Worm (Caenorhabditis elegans) whole organism, L1 larva: ENCODE measurements around the gene T05C12.1.

Experiments
- C16A3.4 ChIP-seq: fragments of 150-350 bp; optimal IDR thresholded peaks from 2 replicates; lab custom pipeline; 2014; ENCODE audit warnings: missing biosample characterization, missing genetic modification characterization
- C34B4.2 ChIP-seq: sonication (generic microtip); optimal IDR thresholded peaks from 2 replicates; lab custom pipeline; 2017; ENCODE audit warnings: mild to moderate bottlenecking, missing genetic modification characterization, missing compliant biosample characterization
- F16B12.6 ChIP-seq: fragments of 150-350 bp; optimal IDR thresholded peaks from 2 replicates; lab custom pipeline; 2014; ENCODE audit warnings: missing biosample characterization, missing genetic modification characterization
- Y116A8C.19 ChIP-seq: sonication (generic microtip); optimal IDR thresholded peaks from 2 replicates; lab custom pipeline; 2016; ENCODE audit warnings: missing compliant biosample characterization, missing genetic modification characterization, borderline replicate concordance
- aha-1 ChIP-seq: fragments of 150-350 bp; optimal IDR thresholded peaks from 2 replicates; lab custom pipeline; 2014; ENCODE audit warnings: missing biosample characterization, missing genetic modification characterization
- alr-1 ChIP-seq: fragments of 200-800 bp; sonication (Bioruptor generic); optimal IDR thresholded peaks from 2 replicates; lab custom pipeline; 2018; ENCODE audit warnings: borderline replicate concordance, mild to moderate bottlenecking, missing genetic modification characterization, missing compliant biosample characterization
- ceh-63 ChIP-seq: fragments of 200-800 bp; sonication (Bioruptor generic); optimal IDR thresholded peaks from 2 replicates; lab custom pipeline; 2018; ENCODE audit warnings: mild to moderate bottlenecking, missing genetic modification characterization, missing compliant biosample characterization
- ceh-8 ChIP-seq: fragments of 200-800 bp; sonication (Bioruptor generic); optimal IDR thresholded peaks from 2 replicates; lab custom pipeline; 2018; ENCODE audit warnings: mild to moderate bottlenecking, missing genetic modification characterization, moderate library complexity, missing compliant biosample characterization
- ceh-82 ChIP-seq, 3 experiments: fragments of 150-350 bp in 1 of 3; sonication (generic microtip) in 2 of 3; optimal IDR thresholded peaks; 2 replicates each; lab custom pipeline; 2014 to 2017; ENCODE audit warnings: missing biosample characterization in 3 of 3, missing genetic modification characterization in 3 of 3
- ceh-90 ChIP-seq: sonication (generic microtip); optimal IDR thresholded peaks from 2 replicates; lab custom pipeline; 2016; ENCODE audit warnings: missing genetic modification characterization, missing compliant biosample characterization
- dsc-1 ChIP-seq: sonication (generic microtip); optimal IDR thresholded peaks from 2 replicates; lab custom pipeline; 2016; ENCODE audit warnings: mild to moderate bottlenecking, missing genetic modification characterization, missing compliant biosample characterization
- efl-3 ChIP-seq: fragments of 200-800 bp; sonication (Bioruptor generic); optimal IDR thresholded peaks from 2 replicates; lab custom pipeline; 2018; ENCODE audit warnings: mild to moderate bottlenecking, missing genetic modification characterization, missing compliant biosample characterization
- egl-13 ChIP-seq: sonication (generic microtip); optimal IDR thresholded peaks from 2 replicates; lab custom pipeline; 2016; ENCODE audit warnings: missing genotype, missing genetic modification reagents, missing genetic modification characterization, missing compliant biosample characterization
- egl-27 ChIP-seq, 2 experiments: fragments of 150-350 bp in 1 of 2; sonication (generic microtip); optimal IDR thresholded peaks; 3 replicates each; lab custom pipeline; 2017 to 2018; ENCODE audit warnings: missing biosample characterization in 2 of 2, missing genetic modification characterization in 2 of 2, missing genetic modification reagents in 2 of 2
- elt-2 ChIP-seq: sonication (generic microtip); optimal IDR thresholded peaks from 2 replicates; lab custom pipeline; 2016; ENCODE audit warnings: missing genetic modification characterization, mild to moderate bottlenecking, inconsistent platforms, missing compliant biosample characterization, missing genetic modification reagents
- fkh-10 ChIP-seq: sonication (generic microtip); optimal IDR thresholded peaks from 2 replicates; lab custom pipeline; 2017; ENCODE audit warnings: missing biosample characterization, missing genetic modification reagents, missing genetic modification characterization
- fkh-4 ChIP-seq: sonication (generic microtip); optimal IDR thresholded peaks from 2 replicates; lab custom pipeline; 2016; ENCODE audit warnings: missing compliant biosample characterization, missing genetic modification characterization, borderline replicate concordance
- fkh-8 ChIP-seq: sonication (generic microtip); optimal IDR thresholded peaks from 2 replicates; lab custom pipeline; 2016; ENCODE audit warnings: mild to moderate bottlenecking, missing genetic modification characterization, missing compliant biosample characterization
- grh-1 ChIP-seq: fragments of 200-800 bp; sonication (Bioruptor generic); IDR thresholded peaks from 2 replicates; pipeline ENCODE4 v1.3.6; 2022; ENCODE audit warnings: missing genetic modification reagents, missing genetic modification characterization, missing compliant biosample characterization
- hlh-17 ChIP-seq: fragments of 200-800 bp; sonication (Bioruptor generic); optimal IDR thresholded peaks from 2 replicates; lab custom pipeline; 2018; ENCODE audit warnings: missing genetic modification characterization, mild to moderate bottlenecking, missing compliant biosample characterization, moderate library complexity, borderline replicate concordance
- lin-13 ChIP-seq: fragments of 150-350 bp; optimal IDR thresholded peaks from 2 replicates; lab custom pipeline; 2014; ENCODE audit warnings: missing biosample characterization, missing genetic modification reagents, missing genetic modification characterization
- lin-14 ChIP-seq: fragments of 200-800 bp; sonication (Bioruptor generic); optimal IDR thresholded peaks from 2 replicates; lab custom pipeline; 2018; ENCODE audit warnings: mild to moderate bottlenecking, missing genetic modification characterization, moderate library complexity, missing compliant biosample characterization
- lin-35 ChIP-seq, 2 experiments: fragments of 150-350 bp; optimal IDR thresholded peaks; 2 replicates each; lab custom pipeline; 2014; ENCODE audit warnings: missing biosample characterization in 2 of 2, missing genetic modification characterization in 2 of 2, missing genetic modification reagents in 2 of 2
- lsy-2 ChIP-seq, 2 experiments: fragments of 150-350 bp; optimal IDR thresholded peaks; 2 replicates each; lab custom pipeline; 2014; ENCODE audit warnings: missing biosample characterization in 2 of 2, missing genetic modification characterization in 2 of 2
- mab-9 ChIP-seq: fragments of 200-800 bp; sonication (Bioruptor generic); IDR thresholded peaks from 2 replicates; pipeline ENCODE4 v1.3.6; 2022; ENCODE audit warnings: missing genetic modification reagents, missing genetic modification characterization, missing compliant biosample characterization
- mdl-1 ChIP-seq, 2 experiments: fragments of 150-350 bp; optimal IDR thresholded peaks; 2 replicates each; lab custom pipeline; 2014 to 2017; ENCODE audit warnings: missing biosample characterization in 2 of 2, missing genetic modification characterization in 2 of 2, inconsistent platforms in 1 of 2
- nhr-12 ChIP-seq: sonication (generic microtip); optimal IDR thresholded peaks from 2 replicates; lab custom pipeline; 2017; ENCODE audit warnings: missing biosample characterization, missing genetic modification characterization
- nhr-19 ChIP-seq: fragments of 200-800 bp; sonication (Bioruptor generic); conservative IDR thresholded peaks from 2 replicates; pipeline ENCODE4 v1.3.6; 2022; ENCODE audit warnings: missing genetic modification characterization, missing compliant biosample characterization
- nhr-20 ChIP-seq: sonication (generic microtip); optimal IDR thresholded peaks from 2 replicates; lab custom pipeline; 2016; ENCODE audit warnings: mild to moderate bottlenecking, missing genetic modification characterization, missing compliant biosample characterization
- nhr-47 ChIP-seq: sonication (generic microtip); optimal IDR thresholded peaks from 2 replicates; lab custom pipeline; 2016; ENCODE audit warnings: mild to moderate bottlenecking, missing genetic modification characterization, moderate library complexity, missing compliant biosample characterization
- nhr-85 ChIP-seq: sonication (generic microtip); peaks from one replicate; lab custom pipeline; 2016; ENCODE audit warnings: missing genetic modification characterization, inconsistent platforms, missing compliant biosample characterization
- pax-3 ChIP-seq: fragments of 200-800 bp; sonication (Bioruptor generic); optimal IDR thresholded peaks from 2 replicates; lab custom pipeline; 2018; ENCODE audit warnings: mild to moderate bottlenecking, missing genetic modification characterization, moderate library complexity, missing compliant biosample characterization
- pqm-1 ChIP-seq: sonication (generic microtip); optimal IDR thresholded peaks from 3 replicates; lab custom pipeline; 2017; ENCODE audit warnings: missing biosample characterization, missing genetic modification characterization
- rnt-1 ChIP-seq: sonication (generic microtip); optimal IDR thresholded peaks from 2 replicates; lab custom pipeline; 2016; ENCODE audit warnings: mild to moderate bottlenecking, missing genetic modification characterization, moderate library complexity, missing compliant biosample characterization
- snu-23 ChIP-seq: sonication (generic microtip); optimal IDR thresholded peaks from 2 replicates; lab custom pipeline; 2016; ENCODE audit warnings: missing genetic modification characterization, missing compliant biosample characterization
- sox-4 ChIP-seq: sonication (generic microtip); optimal IDR thresholded peaks from 2 replicates; lab custom pipeline; 2016; ENCODE audit warnings: missing genetic modification characterization, missing compliant biosample characterization
- sptf-1 ChIP-seq: fragments of 150-350 bp; optimal IDR thresholded peaks from 2 replicates; lab custom pipeline; 2014; ENCODE audit warnings: missing biosample characterization, missing genetic modification characterization
- swsn-7 ChIP-seq: sonication (generic microtip); optimal IDR thresholded peaks from 2 replicates; lab custom pipeline; 2016; ENCODE audit warnings: missing genetic modification characterization, missing compliant biosample characterization
- unc-130 ChIP-seq: fragments of 150-350 bp; optimal IDR thresholded peaks from 2 replicates; lab custom pipeline; 2017; ENCODE audit warnings: missing biosample characterization, missing genetic modification characterization, inconsistent platforms
- unc-86 ChIP-seq: sonication (generic microtip); optimal IDR thresholded peaks from 2 replicates; lab custom pipeline; 2016; ENCODE audit warnings: missing genetic modification characterization, missing compliant biosample characterization
- unc-98 ChIP-seq: fragments of 200-800 bp; sonication (Bioruptor generic); IDR thresholded peaks from 2 replicates; pipeline ENCODE4 v1.3.6; 2022; ENCODE audit warnings: missing genetic modification characterization, missing compliant biosample characterization
- ztf-4 ChIP-seq: fragments of 150-350 bp; optimal IDR thresholded peaks from 2 replicates; lab custom pipeline; 2014; ENCODE audit warnings: missing biosample characterization, missing genetic modification characterization

The T05C12.1 gene

DNA sequence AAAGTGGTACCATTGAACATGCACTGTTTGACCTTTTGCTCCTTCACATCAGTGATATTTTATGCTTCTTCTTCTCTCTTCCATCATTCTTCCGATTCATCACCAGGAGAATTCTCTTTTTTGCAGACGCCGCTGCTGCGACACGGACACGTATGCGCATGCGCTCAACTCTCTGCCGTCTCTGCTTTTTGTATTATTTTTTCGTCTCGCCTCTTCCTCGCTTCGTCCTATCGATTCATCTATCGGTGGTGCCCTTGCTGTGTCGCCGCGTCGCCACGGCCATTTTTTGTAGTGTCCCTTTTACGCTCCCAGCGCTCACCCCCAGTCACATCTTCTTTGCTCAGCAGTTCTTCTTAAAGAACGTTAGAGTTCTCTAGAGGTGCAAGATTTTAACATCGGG lies 47.3 kb upstream of the T05C12.1 start (continued):
- no peak for TF ChIP-seq hlh-17
- no peak for TF ChIP-seq ceh-63 (GFP tag; lab: Kevin White, UChicago)
- no peak for TF ChIP-seq unc-130 (tag; lab: Kevin White, UChicago)
- peak; percentile 84 for TF ChIP-seq lin-14 (GFP tag; lab: Kevin White, UChicago)
- TF ChIP-seq nhr-85: no peak
- TF ChIP-seq sox-4 (tag; lab: Kevin White, UChicago): no peak
- peak; percentile 37 for TF ChIP-seq F16B12.6
- TF ChIP-seq unc-98 (GFP tag; lab: Robert Waterston, UW): no peak
- no peak for TF ChIP-seq nhr-12 (tag; lab: Kevin White, UChicago)
- TF ChIP-seq alr-1 (tag; lab: Kevin White, UChicago): no peak
- TF ChIP-seq fkh-8: peak; percentile 61
- peak; percentile 45 to 85 for TF ChIP-seq lsy-2 (tag; optimal IDR thresholded peaks at IDR 0.05; lab: Kevin White, UChicago)
- peak in 1 of 2 experiments; percentile 27 for TF ChIP-seq mdl-1 (tag; optimal IDR thresholded peaks at IDR 0.05; lab: Kevin White, UChicago)
- peak; percentile 29 to 77 (median 63) for TF ChIP-seq ceh-82 (tag; optimal IDR thresholded peaks at IDR 0.05; lab: Kevin White, UChicago)
- TF ChIP-seq unc-86: peak; percentile 30
- peak in 1 of 2 experiments; percentile 14 for TF ChIP-seq egl-27 (tag; optimal IDR thresholded peaks at IDR 0.05; lab: Kevin White, UChicago)
- TF ChIP-seq nhr-19: peak; percentile 8
- TF ChIP-seq Y116A8C.19 (tag; lab: Kevin White, UChicago): no peak
- TF ChIP-seq snu-23 (GFP tag; lab: Kevin White, UChicago): peak; percentile 24
- TF ChIP-seq C16A3.4 (tag; lab: Kevin White, UChicago): no peak
- peak; percentile 45 for TF ChIP-seq nhr-47 (tag; lab: Kevin White, UChicago)
- no peak for TF ChIP-seq ceh-90 (tag; lab: Kevin White, UChicago)
- no peak for TF ChIP-seq C34B4.2 (tag; lab: Kevin White, UChicago)
- no peak for TF ChIP-seq fkh-4 (tag; lab: Kevin White, UChicago)
- no peak for TF ChIP-seq grh-1
- peak; percentile 38 for TF ChIP-seq dsc-1
- no peak for TF ChIP-seq efl-3 (GFP tag; lab: Kevin White, UChicago)
- no peak for TF ChIP-seq lin-13
- TF ChIP-seq sptf-1 (tag; lab: Kevin White, UChicago): no peak
- no peak for TF ChIP-seq ceh-8 (GFP tag; lab: Kevin White, UChicago)
- peak; percentile 7 for TF ChIP-seq fkh-10
- TF ChIP-seq nhr-20 (tag; lab: Kevin White, UChicago): peak; percentile 18
- no peak for TF ChIP-seq ztf-4 (tag; lab: Kevin White, UChicago)

DNA sequence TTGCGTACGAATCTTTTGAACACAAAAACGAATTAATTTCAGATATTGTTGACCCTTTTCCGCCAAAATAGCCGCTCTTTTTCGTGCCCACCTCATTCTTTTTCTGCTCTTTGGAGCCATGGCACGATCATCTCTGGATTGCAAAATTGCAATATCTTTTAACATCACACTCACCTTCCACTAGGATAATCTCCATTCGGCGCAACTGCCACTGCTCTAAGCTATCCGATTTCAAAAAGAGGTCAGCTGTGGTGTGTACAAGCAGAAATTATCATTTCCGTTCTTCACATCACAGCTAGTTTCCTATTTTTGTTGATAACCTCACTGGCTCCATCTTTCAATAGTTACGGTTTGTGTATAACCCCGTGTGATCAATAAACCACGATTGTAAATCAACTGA lies 46.9 kb upstream of the T05C12.1 start:
- TF ChIP-seq ceh-8 (GFP tag; lab: Kevin White, UChicago) (no peak), swsn-7 (tag; lab: Kevin White, UChicago) (no peak), rnt-1 (peak; percentile 19), egl-13 (tag; lab: Kevin White, UChicago) (no peak)

DNA sequence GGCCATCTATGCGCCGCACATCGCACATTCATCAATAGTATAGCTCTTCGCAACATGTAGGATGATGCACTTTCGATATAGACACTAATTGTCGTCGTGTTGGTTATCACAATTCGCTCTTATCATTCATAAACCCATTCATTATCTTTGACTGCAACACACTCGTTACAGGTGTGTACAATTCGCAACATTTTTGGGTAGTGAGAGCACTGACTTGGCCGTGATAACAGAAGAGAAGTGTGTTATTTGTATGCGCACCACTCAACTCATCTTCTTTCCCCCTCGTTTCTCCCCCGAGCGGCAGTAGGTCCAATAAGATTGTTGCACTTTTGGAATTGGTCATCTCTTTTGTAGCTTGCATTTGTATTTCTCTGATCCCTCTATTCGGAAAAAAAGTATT lies 46.2 kb upstream of the T05C12.1 start:
- TF ChIP-seq mab-9 (GFP tag; lab: Robert Waterston, UW): no peak
- TF ChIP-seq aha-1 (tag; lab: Kevin White, UChicago): no peak
- TF ChIP-seq elt-2 (tag; lab: Kevin White, UChicago): peak; percentile 68
- no peak for TF ChIP-seq pax-3 (tag; lab: Kevin White, UChicago)
- peak; percentile 7 for TF ChIP-seq lin-14 (GFP tag; lab: Kevin White, UChicago)
- TF ChIP-seq lsy-2 (tag; optimal IDR thresholded peaks at IDR 0.05; lab: Kevin White, UChicago): peak in 1 of 2 experiments; percentile 4
- TF ChIP-seq nhr-85: peak; percentile 17
- peak in 1 of 2 experiments; percentile 36 for TF ChIP-seq lin-35 (GFP tag; optimal IDR thresholded peaks at IDR 0.05; lab: Kevin White, UChicago)
- peak; percentile 31 for TF ChIP-seq pqm-1 (tag; lab: Kevin White, UChicago)
- TF ChIP-seq, all 84 proteins: peak for 6
